Fruit fly (Drosophila melanogaster) Kc167 (cell line): ENCODE data around the gene CG32301.

Experiments
- Myc ChIP-seq: fragments of >200 bp; optimal IDR thresholded peaks from 2 replicates; lab custom pipeline; 2017; ENCODE audit warnings: missing external identifiers
- Sin3A ChIP-seq: fragments of >200 bp; optimal IDR thresholded peaks from 2 replicates; lab custom pipeline; 2018; ENCODE audit warnings: missing external identifiers
- h ChIP-seq: fragments of >200 bp; optimal IDR thresholded peaks from 3 replicates; lab custom pipeline; 2018; ENCODE audit warnings: missing external identifiers
- insv ChIP-seq: fragments of >200 bp; optimal IDR thresholded peaks from 3 replicates; lab custom pipeline; 2018; ENCODE audit warnings: missing external identifiers
- psq ChIP-seq: fragments of >200 bp; optimal IDR thresholded peaks from 2 replicates; lab custom pipeline; 2017; ENCODE audit warnings: missing external identifiers
- ttk ChIP-seq: sonication (Bioruptor generic); optimal IDR thresholded peaks from 2 replicates; lab custom pipeline; 2017; ENCODE audit warnings: missing external identifiers

Gene CG32301

DNA sequence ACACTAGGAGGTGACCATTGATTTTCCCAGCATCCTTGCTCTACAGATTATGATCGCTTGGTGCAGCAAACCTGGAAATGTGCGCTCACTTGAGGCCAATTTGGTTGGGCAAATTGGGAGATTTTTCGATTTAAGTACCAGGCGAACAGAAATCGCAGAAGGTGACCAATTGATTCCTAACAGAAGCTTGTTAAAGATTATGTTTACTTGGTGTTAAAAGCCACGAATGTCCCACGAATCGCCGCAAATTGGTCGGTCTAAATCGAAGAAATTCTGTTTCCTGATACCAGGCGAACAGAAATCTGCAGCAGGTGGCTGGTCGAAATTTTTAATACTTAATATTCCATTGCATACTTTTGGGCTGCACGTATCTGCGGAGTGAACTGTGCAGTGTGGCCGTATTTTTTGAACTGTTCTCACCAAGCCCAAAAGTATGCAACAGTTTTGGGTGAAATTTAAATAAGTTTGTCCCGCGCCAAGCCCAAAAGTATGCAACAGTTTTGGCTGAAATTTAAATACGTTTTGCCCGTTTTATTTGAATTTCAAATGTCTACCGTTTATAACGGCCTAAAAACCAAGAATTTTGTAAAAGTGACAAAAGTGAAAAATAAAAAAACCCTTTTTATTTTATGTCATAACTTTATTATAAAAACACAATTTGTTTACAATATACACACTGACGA, at the start of gene CG32301:
TSS of gene CG32301 (plus strand) at position 633 of the 683 bp plus-strand sequence.
- TF ChIP-seq h (lab: Kevin White, UChicago) = no peak
- TF ChIP-seq Sin3A (lab: Kevin White, UChicago) = no peak
- no peak for TF ChIP-seq insv
- no peak for TF ChIP-seq Myc
- no peak for TF ChIP-seq ttk (lab: Kevin White, UChicago)
- TF ChIP-seq psq = no peak

- TF ChIP-seq Sin3A (lab: Kevin White, UChicago) (no peak), ttk (lab: Kevin White, UChicago) (no peak), psq (no peak), Myc (no peak), h (lab: Kevin White, UChicago) (no peak), insv (no peak)
Observed at dm6 chr3L:2196713-2197112, 47.6 kb upstream of the CG32301 start, which contains the start of gene CG8960. Gene CG8960 (plus strand): TSS chr3L:2197013.

DNA sequence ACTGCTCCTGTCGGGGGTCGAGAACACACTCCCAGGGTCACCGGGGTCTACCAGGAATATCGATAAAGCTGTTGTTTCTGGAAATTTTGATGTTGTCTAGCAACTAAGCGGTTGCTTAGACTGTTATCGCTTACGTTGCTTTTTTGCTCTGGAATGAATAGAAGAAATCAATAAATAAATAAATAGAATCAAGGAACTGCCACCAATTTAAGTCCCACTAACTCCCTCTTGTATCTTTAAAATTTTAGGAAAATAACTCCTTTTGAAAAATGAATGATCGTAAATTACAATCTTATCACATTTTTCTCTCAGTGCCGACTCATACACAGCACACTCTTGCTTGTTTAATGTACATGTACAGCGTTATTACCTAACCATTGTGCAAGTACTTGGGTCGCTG, 31.9 kb upstream of the CG32301 start, which contains the start of gene CG15878:
TSS of gene CG15878 (minus strand) at position 101 of the 400 bp plus-strand sequence.
- TF ChIP-seq insv = no peak
- TF ChIP-seq Sin3A (lab: Kevin White, UChicago) = no peak
- TF ChIP-seq Myc = no peak
- no peak for TF ChIP-seq psq
- TF ChIP-seq ttk (lab: Kevin White, UChicago) = no peak
- no peak for TF ChIP-seq h (lab: Kevin White, UChicago)

- no peak for TF ChIP-seq h (lab: Kevin White, UChicago)
Observed at dm6 chr3L:2228367-2229171, 15.7 kb upstream of the CG32301 start.

dm6 chr3L:2229172-2229696, 15.0 kb upstream of the CG32301 start, which contains the start of gene Oseg2:
Gene Oseg2 (plus strand): TSS chr3L:2229646.
- TF ChIP-seq ttk (lab: Kevin White, UChicago) (no peak), h (lab: Kevin White, UChicago) (no peak), Sin3A (lab: Kevin White, UChicago) (no peak), psq (no peak)

DNA sequence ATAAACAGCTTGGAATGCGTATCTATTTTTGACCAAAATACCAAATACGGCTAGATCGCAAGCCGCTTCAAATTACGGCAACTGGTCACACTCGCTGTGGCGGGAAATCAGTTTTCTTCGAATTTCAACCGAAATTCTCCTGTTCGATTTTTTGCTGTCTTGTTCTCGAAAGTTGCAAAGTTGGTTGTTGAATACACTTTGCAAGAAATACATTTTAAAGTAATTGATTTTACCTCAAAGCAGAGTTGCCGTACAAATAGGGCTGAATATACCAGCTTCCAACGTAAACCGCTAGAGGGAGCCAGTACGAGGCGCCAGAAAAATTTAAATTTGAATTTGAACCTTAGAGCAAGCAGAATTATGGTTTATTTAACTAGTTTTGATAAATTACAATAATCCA, 7.2 kb upstream of the CG32301 start, which contains the start of gene CG9018:
TSS of gene CG9018 (minus strand) at position 43 of the 400 bp plus-strand sequence.
- no peak for TF ChIP-seq ttk (lab: Kevin White, UChicago)
- TF ChIP-seq h (lab: Kevin White, UChicago) = no peak
- TF ChIP-seq Sin3A (lab: Kevin White, UChicago) = no peak
- TF ChIP-seq Myc = no peak
- TF ChIP-seq psq = no peak
- no peak for TF ChIP-seq insv

- no peak for TF ChIP-seq h (lab: Kevin White, UChicago)
- no peak for TF ChIP-seq ttk (lab: Kevin White, UChicago)
- no peak for TF ChIP-seq Myc
- TF ChIP-seq Sin3A (lab: Kevin White, UChicago) = no peak
- TF ChIP-seq insv = no peak
- TF ChIP-seq psq = no peak
Observed at dm6 chr3L:2237543-2238233, 6.6 kb upstream of the CG32301 start, which contains the start of gene ACXD. Gene ACXD (plus strand): TSS chr3L:2237608.

DNA sequence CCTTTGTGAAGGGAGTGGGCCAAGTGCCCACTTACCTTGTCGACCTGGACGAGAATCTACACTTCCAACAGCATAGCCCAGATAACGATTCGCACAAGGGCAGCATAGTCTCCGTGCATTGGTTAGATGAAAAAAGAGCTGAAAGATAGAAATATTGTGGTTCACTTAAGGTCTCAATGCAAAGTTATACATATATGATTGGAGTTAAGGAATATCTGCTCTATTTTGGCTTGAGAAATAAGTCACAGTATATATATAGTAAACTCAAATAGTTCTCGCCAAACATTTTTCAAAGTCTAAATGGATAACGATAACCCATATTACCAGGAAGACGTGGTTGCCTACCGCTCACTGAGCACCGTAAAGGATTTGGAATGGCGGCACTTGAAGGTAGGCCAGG, 4.1 kb downstream of the CG32301 start, which contains the start of gene CG32305:
TSS of gene CG32305 (plus strand) at position 301 of the 400 bp plus-strand sequence.
- TF ChIP-seq h (lab: Kevin White, UChicago) = no peak
- no peak for TF ChIP-seq Sin3A (lab: Kevin White, UChicago)
- no peak for TF ChIP-seq Myc
- TF ChIP-seq ttk (lab: Kevin White, UChicago) = no peak
- TF ChIP-seq insv = no peak
- no peak for TF ChIP-seq psq

dm6 chr3L:2253962-2254662, 9.8 kb downstream of the CG32301 start:
- TF ChIP-seq h (lab: Kevin White, UChicago) (no peak), Sin3A (lab: Kevin White, UChicago) (no peak), psq (no peak), ttk (lab: Kevin White, UChicago) (no peak), Myc (no peak), insv (no peak)

DNA sequence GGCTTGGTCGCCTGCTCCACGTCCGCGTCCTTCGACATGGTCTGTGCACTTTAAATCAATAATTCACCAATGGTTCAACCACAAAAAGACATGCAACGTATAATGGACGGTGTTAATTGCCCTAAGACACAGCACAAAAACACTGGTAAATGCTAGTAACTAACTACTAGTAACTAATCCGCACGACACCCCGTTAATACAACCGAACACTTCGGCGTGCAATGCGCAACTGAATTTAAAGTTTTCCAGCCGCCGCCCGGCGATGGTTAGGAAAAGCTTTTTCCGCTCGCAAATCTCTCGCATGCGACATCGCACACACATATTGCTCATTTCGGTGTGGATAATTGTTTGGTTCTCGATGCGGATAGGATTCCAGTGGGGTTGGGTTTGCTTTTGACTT, 11.5 kb downstream of the CG32301 start:
- TF ChIP-seq h (lab: Kevin White, UChicago) (no peak), Myc (no peak), insv (no peak), Sin3A (lab: Kevin White, UChicago) (no peak), psq (no peak), ttk (lab: Kevin White, UChicago) (no peak)

DNA sequence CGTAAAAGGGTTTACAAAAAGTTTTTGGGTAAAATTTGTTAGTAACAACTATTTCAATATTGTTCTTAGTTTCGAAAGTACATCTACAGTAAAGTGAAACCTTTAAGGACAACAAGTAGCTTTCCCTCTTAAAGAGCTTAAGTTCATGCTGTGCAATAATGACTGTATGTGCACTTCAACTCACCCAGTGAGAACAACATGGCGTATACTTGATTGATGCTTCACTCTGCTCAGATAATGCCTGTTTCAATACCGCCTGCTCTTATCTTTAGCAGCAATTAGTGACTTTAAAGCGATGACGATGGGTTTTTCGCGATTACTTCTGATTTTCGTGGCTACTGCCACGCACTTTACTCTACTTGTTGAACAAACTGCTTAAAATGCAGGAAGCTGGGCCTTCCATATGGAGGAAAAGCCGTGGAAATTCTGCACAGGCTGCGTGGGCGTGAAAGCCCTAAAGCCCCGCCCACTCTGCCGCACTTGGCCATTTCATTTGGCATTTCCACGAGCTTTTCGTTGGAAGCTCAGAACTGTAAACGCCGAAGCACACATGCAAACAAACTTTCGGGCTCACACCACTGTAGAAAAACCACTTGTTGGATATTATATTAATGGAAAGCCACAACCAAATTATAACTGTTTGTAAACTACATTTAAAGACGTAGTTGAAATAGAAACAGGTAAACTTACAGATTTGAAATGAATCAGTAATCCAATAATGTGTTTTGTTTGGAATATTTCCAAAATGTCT, 12.3 kb downstream of the CG32301 start:
- TF ChIP-seq ttk (lab: Kevin White, UChicago) (no peak), psq (no peak), h (lab: Kevin White, UChicago) (no peak)
